Worm (Caenorhabditis elegans) whole organism, mixed stage, embryonic: ENCODE results near the gene gpa-12.

Experiments
- blmp-1 ChIP-seq: fragments of 150-350 bp; optimal IDR thresholded peaks from 2 replicates; lab custom pipeline; 2014; ENCODE audit warnings: missing biosample characterization, missing genetic modification characterization
- elt-1 ChIP-seq: sonication (generic microtip); optimal IDR thresholded peaks from 2 replicates; lab custom pipeline; 2017; ENCODE audit warnings: missing genetic modification characterization, mild to moderate bottlenecking, missing compliant biosample characterization, antibody characterized with exemption, moderate library complexity, borderline replicate concordance; ENCODE audit not compliant: insufficient read depth
- lin-13 ChIP-seq: fragments of 150-350 bp; optimal IDR thresholded peaks from 2 replicates; lab custom pipeline; 2014; ENCODE audit warnings: missing biosample characterization, missing genetic modification characterization
- mab-5 ChIP-seq: fragments of 150-350 bp; optimal IDR thresholded peaks from 2 replicates; lab custom pipeline; 2014; ENCODE audit warnings: missing biosample characterization, missing genetic modification characterization
- mep-1 ChIP-seq: fragments of 150-350 bp; optimal IDR thresholded peaks from 2 replicates; lab custom pipeline; 2017; ENCODE audit warnings: missing biosample characterization, missing genetic modification reagents, missing genetic modification characterization, inconsistent platforms
- nhr-28 ChIP-seq: fragments of 150-350 bp; optimal IDR thresholded peaks from 2 replicates; lab custom pipeline; 2014; ENCODE audit warnings: missing biosample characterization, missing genetic modification characterization
- nhr-76 ChIP-seq: sonication (generic microtip); optimal IDR thresholded peaks from 2 replicates; lab custom pipeline; 2017; ENCODE audit warnings: missing biosample characterization, missing genetic modification characterization
- snpc-4 ChIP-seq: fragments of 150-350 bp; optimal IDR thresholded peaks from 2 replicates; lab custom pipeline; 2014; ENCODE audit warnings: missing biosample characterization, missing genetic modification characterization
- ztf-11 ChIP-seq: fragments of 150-350 bp; optimal IDR thresholded peaks from 2 replicates; lab custom pipeline; 2014; ENCODE audit warnings: missing biosample characterization, missing genetic modification characterization

DNA sequence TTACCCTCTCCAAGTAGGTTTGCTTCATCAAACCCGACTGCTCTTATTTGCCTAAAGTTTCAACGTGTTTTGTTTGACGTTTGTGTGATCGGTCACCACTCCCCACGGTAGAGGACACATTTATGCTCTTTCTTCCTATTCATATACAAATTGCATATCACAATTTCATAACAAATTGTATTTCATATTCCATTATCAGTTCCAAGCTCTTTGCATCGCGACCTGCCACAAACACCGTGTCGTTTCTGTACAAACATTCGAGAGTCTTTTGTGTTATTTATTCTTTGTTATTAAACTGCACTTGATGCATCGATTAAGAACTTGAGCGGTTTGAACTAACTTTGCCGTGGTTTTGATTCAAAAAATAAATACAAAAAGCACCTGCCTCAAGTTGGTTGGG is 33.3 kb upstream of the gpa-12 start:
- no peak for TF ChIP-seq nhr-76 (tag; lab: Kevin White, UChicago)
- no peak for TF ChIP-seq lin-13 (tag; lab: Kevin White, UChicago)
- no peak for TF ChIP-seq ztf-11 (tag; lab: Kevin White, UChicago)
- TF ChIP-seq snpc-4 (tag; lab: Kevin White, UChicago), result no peak
- no peak for TF ChIP-seq nhr-28 (tag; lab: Kevin White, UChicago)
- no peak for TF ChIP-seq elt-1 (tag; lab: Kevin White, UChicago)
- TF ChIP-seq blmp-1 (tag; lab: Kevin White, UChicago), result no peak
- TF ChIP-seq mab-5 (tag; lab: Kevin White, UChicago), result no peak
- no peak for TF ChIP-seq mep-1 (tag; lab: Kevin White, UChicago)
